Worm (Caenorhabditis elegans): Measurements from ENCODE around the gene C34D4.4.
A peak's percentile ranks its signal among the peaks of the same experiment; 100 is the strongest.

The C34D4.4 gene

ce11 chrIV:7103211-7103679, 45.9 kb upstream of the C34D4.4 start, which contains the start of the genes rde-8 and ZC477.3 (continued):
- peak; percentile 82 for TF ChIP-seq xbp-1 (tag; optimal IDR thresholded peaks at IDR 0.05)
- peak; percentile 81 for TF ChIP-seq nhr-20 (tag; optimal IDR thresholded peaks at IDR 0.05)
- TF ChIP-seq aly-2 (tag; optimal IDR thresholded peaks at IDR 0.05) = peak; percentile 57
- peak; percentile 74 for TF ChIP-seq skn-1 (tag; optimal IDR thresholded peaks at IDR 0.05)
- TF ChIP-seq blmp-1 (tag; optimal IDR thresholded peaks at IDR 0.05) = peak; percentile 57
- peak; percentile 85 to 86 for TF ChIP-seq lsy-2 (tag; optimal IDR thresholded peaks at IDR 0.05)
- peak; percentile 44 for TF ChIP-seq lin-15B (tag; optimal IDR thresholded peaks at IDR 0.05)
- no peak for TF ChIP-seq Y116A8C.19 (tag; optimal IDR thresholded peaks at IDR 0.05; ENCODE audit: borderline replicate concordance)
- TF ChIP-seq unc-130 (tag; optimal IDR thresholded peaks at IDR 0.05) = peak; percentile 67
- peak; percentile 48 for TF ChIP-seq F16B12.6 (tag; optimal IDR thresholded peaks at IDR 0.05)
- peak; percentile 56 for TF ChIP-seq isw-1 (GFP tag; IDR thresholded peaks at IDR 0.05)
- no peak for TF ChIP-seq unc-98 (GFP tag; IDR thresholded peaks at IDR 0.05)
- TF ChIP-seq sup-37 (GFP tag; optimal IDR thresholded peaks at IDR 0.05) = peak; percentile 53
- peak; percentile 89 for TF ChIP-seq nhr-47 (tag; optimal IDR thresholded peaks at IDR 0.05)
- TF ChIP-seq efl-1 (optimal IDR thresholded peaks at IDR 0.05) = peak; percentile 76 to 83
- TF ChIP-seq efl-1 (GFP tag; optimal IDR thresholded peaks at IDR 0.05 in 1 of 2) = peak; percentile 76 to 97
- TF ChIP-seq unc-86 (tag; optimal IDR thresholded peaks at IDR 0.05) = peak; percentile 78
- TF ChIP-seq mab-9 (GFP tag; IDR thresholded peaks at IDR 0.05) = peak; percentile 23; the same call in 1 of the 2 replicates
- TF ChIP-seq unc-62 (GFP tag; optimal IDR thresholded peaks at IDR 0.05) = no peak
- peak; percentile 63 to 83 (median 80) for TF ChIP-seq dpl-1 (GFP tag; optimal IDR thresholded peaks at IDR 0.05)
- TF ChIP-seq irx-1 (tag; optimal IDR thresholded peaks at IDR 0.05) = peak; percentile 85
- peak; percentile 49 for TF ChIP-seq sox-4 (tag; optimal IDR thresholded peaks at IDR 0.05)
- TF ChIP-seq mdl-1 (tag; optimal IDR thresholded peaks at IDR 0.05) = peak in 1 of 2 experiments; percentile 62
- no peak for TF ChIP-seq sptf-1 (tag; optimal IDR thresholded peaks at IDR 0.05)
- TF ChIP-seq nhr-76 (tag; optimal IDR thresholded peaks at IDR 0.05) = no peak
- TF ChIP-seq fkh-4 (tag; optimal IDR thresholded peaks at IDR 0.05; ENCODE audit: borderline replicate concordance) = peak; percentile 58
- peak; percentile 65 for TF ChIP-seq jun-1 (tag; optimal IDR thresholded peaks at IDR 0.05)
- no peak for TF ChIP-seq alr-1 (tag; optimal IDR thresholded peaks at IDR 0.05; ENCODE audit: borderline replicate concordance)
- peak; percentile 38 for TF ChIP-seq ceh-88 (GFP tag; IDR thresholded peaks at IDR 0.05)
- no peak for TF ChIP-seq ceh-63 (GFP tag; optimal IDR thresholded peaks at IDR 0.05)
- no peak for TF ChIP-seq fkh-10 (GFP tag; optimal IDR thresholded peaks at IDR 0.05)
- peak in 2 of 6 experiments; percentile 0 to 3 for TF ChIP-seq elt-3 (tag; optimal IDR thresholded peaks at IDR 0.05)

ce11 chrIV:7107893-7108292, 41.3 kb upstream of the C34D4.4 start, which contains the start of gene ZC477.2:
TSS of gene ZC477.2 (plus strand) at chrIV:7108193.
- no peak for TF ChIP-seq hlh-17 (GFP tag; optimal IDR thresholded peaks at IDR 0.05; ENCODE audit: borderline replicate concordance)
- TF ChIP-seq irx-1 (tag; optimal IDR thresholded peaks at IDR 0.05) = no peak
- TF ChIP-seq hlh-4 (tag; optimal IDR thresholded peaks at IDR 0.05) = no peak
- TF ChIP-seq nhr-11 (tag; optimal IDR thresholded peaks at IDR 0.05) = no peak

ce11 chrIV:7111354-7111753, 37.8 kb upstream of the C34D4.4 start, which contains the start of the genes ZC477.7 and ssq-3:
TSS of gene ZC477.7 (minus strand) at chrIV:7111454.
TSS of gene ssq-3 (plus strand) at chrIV:7111604.
- TF ChIP-seq C34B4.2 (tag; optimal IDR thresholded peaks at IDR 0.05) (no peak), zip-4 (GFP tag; optimal IDR thresholded peaks at IDR 0.05) (no peak), nhr-11 (tag; optimal IDR thresholded peaks at IDR 0.05) (no peak), rnt-1 (tag; optimal IDR thresholded peaks at IDR 0.05) (no peak), ceh-88 (GFP tag; IDR thresholded peaks at IDR 0.05) (no peak), fkh-4 (tag; optimal IDR thresholded peaks at IDR 0.05; ENCODE audit: borderline replicate concordance) (no peak), dsc-1 (tag; optimal IDR thresholded peaks at IDR 0.05) (no peak), isw-1 (GFP tag; IDR thresholded peaks at IDR 0.05) (no peak), unc-30 (tag; optimal IDR thresholded peaks at IDR 0.05) (no peak), lin-39 (tag; optimal IDR thresholded peaks at IDR 0.05) (no peak), F16B12.6 (tag; optimal IDR thresholded peaks at IDR 0.05) (no peak), ceh-90 (tag; optimal IDR thresholded peaks at IDR 0.05) (no peak)
